Fruit fly (Drosophila melanogaster) Kc167 (cell line): ENCODE measurements around the gene CG15209.

Experiments
- h ChIP-seq: fragments of >200 bp; optimal IDR thresholded peaks from 3 replicates; lab custom pipeline; 2018; ENCODE audit warnings: missing external identifiers
- ttk ChIP-seq: sonication (Bioruptor generic); optimal IDR thresholded peaks from 2 replicates; lab custom pipeline; 2017; ENCODE audit warnings: missing external identifiers

dm6 chrX:10815511-10816080 lies 26.4 kb upstream of the CG15209 start:
- TF ChIP-seq ttk (lab: Kevin White, UChicago) (no peak), h (no peak)
